Worm (Caenorhabditis elegans) whole organism, L1 larva: ENCODE results near the gene scrm-3.
"Not testable (repeated sequence)": the region's sequence is repeated elsewhere in the genome, so short reads cannot be mapped to it uniquely, and the experiment has no call there.

Experiments used
- C16A3.4 ChIP-seq: fragments of 150-350 bp; optimal IDR thresholded peaks from 2 replicates; lab custom pipeline; 2014; ENCODE audit warnings: missing biosample characterization, missing genetic modification characterization
- C34B4.2 ChIP-seq: sonication (generic microtip); optimal IDR thresholded peaks from 2 replicates; lab custom pipeline; 2017; ENCODE audit warnings: mild to moderate bottlenecking, missing genetic modification characterization, missing compliant biosample characterization
- aha-1 ChIP-seq: fragments of 150-350 bp; optimal IDR thresholded peaks from 2 replicates; lab custom pipeline; 2014; ENCODE audit warnings: missing biosample characterization, missing genetic modification characterization
- aly-2 ChIP-seq: fragments of 150-350 bp; optimal IDR thresholded peaks from 2 replicates; lab custom pipeline; 2014; ENCODE audit warnings: missing biosample characterization, missing genetic modification characterization
- ceh-8 ChIP-seq: fragments of 200-800 bp; sonication (Bioruptor generic); optimal IDR thresholded peaks from 2 replicates; lab custom pipeline; 2018; ENCODE audit warnings: mild to moderate bottlenecking, missing genetic modification characterization, moderate library complexity, missing compliant biosample characterization
- ceh-82 ChIP-seq, 3 experiments: fragments of 150-350 bp in 1 of 3; sonication (generic microtip) in 2 of 3; optimal IDR thresholded peaks; 2 replicates each; lab custom pipeline; 2014 to 2017; ENCODE audit warnings: missing biosample characterization in 3 of 3, missing genetic modification characterization in 3 of 3
- ceh-88 ChIP-seq: fragments of 200-800 bp; sonication (Bioruptor generic); IDR thresholded peaks from 2 replicates; pipeline ENCODE4 v1.3.6; 2022; ENCODE audit warnings: missing genetic modification characterization, missing compliant biosample characterization
- ceh-90 ChIP-seq: sonication (generic microtip); optimal IDR thresholded peaks from 2 replicates; lab custom pipeline; 2016; ENCODE audit warnings: missing genetic modification characterization, missing compliant biosample characterization
- ces-1 ChIP-seq: fragments of 150-350 bp; optimal IDR thresholded peaks from 2 replicates; lab custom pipeline; 2014; ENCODE audit warnings: missing biosample characterization, missing genetic modification reagents, missing genetic modification characterization
- efl-1 ChIP-seq, 4 experiments: fragments of 150-350 bp; optimal IDR thresholded peaks in 3 of 4; peaks in 1 of 4; 1 replicate in 1 of 4; 2 replicates in 3 of 4; lab custom pipeline; 2014; ENCODE audit warnings: missing biosample characterization in 2 of 4, missing genetic modification characterization in 2 of 4, missing genetic modification reagents in 2 of 4
- egl-13 ChIP-seq: sonication (generic microtip); optimal IDR thresholded peaks from 2 replicates; lab custom pipeline; 2016; ENCODE audit warnings: missing genotype, missing genetic modification reagents, missing genetic modification characterization, missing compliant biosample characterization
- elt-2 ChIP-seq: sonication (generic microtip); optimal IDR thresholded peaks from 2 replicates; lab custom pipeline; 2016; ENCODE audit warnings: missing genetic modification characterization, mild to moderate bottlenecking, inconsistent platforms, missing compliant biosample characterization, missing genetic modification reagents
- elt-3 ChIP-seq, 6 experiments: fragments of 150-350 bp in 1 of 6; sonication (generic microtip); optimal IDR thresholded peaks; 2 replicates each; lab custom pipeline; 2017 to 2018; ENCODE audit warnings: missing biosample characterization in 6 of 6, missing genetic modification characterization in 6 of 6, inconsistent platforms in 1 of 6
- fkh-4 ChIP-seq: sonication (generic microtip); optimal IDR thresholded peaks from 2 replicates; lab custom pipeline; 2016; ENCODE audit warnings: missing compliant biosample characterization, missing genetic modification characterization, borderline replicate concordance
- fkh-8 ChIP-seq: sonication (generic microtip); optimal IDR thresholded peaks from 2 replicates; lab custom pipeline; 2016; ENCODE audit warnings: mild to moderate bottlenecking, missing genetic modification characterization, missing compliant biosample characterization
- hpl-2 ChIP-seq: fragments of 150-350 bp; optimal IDR thresholded peaks from 2 replicates; lab custom pipeline; 2014; ENCODE audit warnings: missing biosample characterization, missing genetic modification reagents, missing genetic modification characterization
- irx-1 ChIP-seq: sonication (generic microtip); optimal IDR thresholded peaks from 2 replicates; lab custom pipeline; 2016; ENCODE audit warnings: missing genetic modification characterization, missing compliant biosample characterization
- isw-1 ChIP-seq: fragments of 200-800 bp; sonication (Bioruptor generic); IDR thresholded peaks from 2 replicates; pipeline ENCODE4 v1.3.6; 2022; ENCODE audit warnings: missing genetic modification characterization, missing compliant biosample characterization
- lin-13 ChIP-seq: fragments of 150-350 bp; optimal IDR thresholded peaks from 2 replicates; lab custom pipeline; 2014; ENCODE audit warnings: missing biosample characterization, missing genetic modification reagents, missing genetic modification characterization
- lin-15B ChIP-seq: fragments of 150-350 bp; sonication (generic microtip); optimal IDR thresholded peaks from 3 replicates; lab custom pipeline; 2014; ENCODE audit warnings: missing biosample characterization, missing genetic modification characterization
- nhr-19 ChIP-seq: fragments of 200-800 bp; sonication (Bioruptor generic); conservative IDR thresholded peaks from 2 replicates; pipeline ENCODE4 v1.3.6; 2022; ENCODE audit warnings: missing genetic modification characterization, missing compliant biosample characterization
- nhr-20 ChIP-seq: sonication (generic microtip); optimal IDR thresholded peaks from 2 replicates; lab custom pipeline; 2016; ENCODE audit warnings: mild to moderate bottlenecking, missing genetic modification characterization, missing compliant biosample characterization
- nhr-237 ChIP-seq: fragments of 150-350 bp; optimal IDR thresholded peaks from 2 replicates; lab custom pipeline; 2014; ENCODE audit warnings: missing biosample characterization, missing genetic modification characterization
- nhr-28 ChIP-seq: fragments of 150-350 bp; optimal IDR thresholded peaks from 2 replicates; lab custom pipeline; 2014; ENCODE audit warnings: missing biosample characterization, missing genetic modification characterization
- nhr-47 ChIP-seq: sonication (generic microtip); optimal IDR thresholded peaks from 2 replicates; lab custom pipeline; 2016; ENCODE audit warnings: mild to moderate bottlenecking, missing genetic modification characterization, moderate library complexity, missing compliant biosample characterization
- nhr-71 ChIP-seq: sonication (generic microtip); optimal IDR thresholded peaks from 2 replicates; lab custom pipeline; 2016; ENCODE audit warnings: mild to moderate bottlenecking, missing genetic modification characterization, moderate library complexity, missing compliant biosample characterization
- nhr-77 ChIP-seq: fragments of 150-350 bp; optimal IDR thresholded peaks from 2 replicates; lab custom pipeline; 2014; ENCODE audit warnings: missing biosample characterization, missing genetic modification characterization
- nhr-84 ChIP-seq: sonication (generic microtip); optimal IDR thresholded peaks from 2 replicates; lab custom pipeline; 2017; ENCODE audit warnings: missing biosample characterization, missing genetic modification characterization
- nhr-85 ChIP-seq: sonication (generic microtip); peaks from one replicate; lab custom pipeline; 2016; ENCODE audit warnings: missing genetic modification characterization, inconsistent platforms, missing compliant biosample characterization
- nhr-90 ChIP-seq: sonication (generic microtip); optimal IDR thresholded peaks from 2 replicates; lab custom pipeline; 2016; ENCODE audit warnings: mild to moderate bottlenecking, missing genetic modification characterization, missing compliant biosample characterization; ENCODE audit not compliant: poor library complexity
- pag-3 ChIP-seq: sonication (generic microtip); optimal IDR thresholded peaks from 2 replicates; lab custom pipeline; 2017; ENCODE audit warnings: missing genetic modification characterization, mild to moderate bottlenecking, missing compliant biosample characterization, antibody characterized with exemption, borderline replicate concordance; ENCODE audit not compliant: insufficient read depth
- pqm-1 ChIP-seq: sonication (generic microtip); optimal IDR thresholded peaks from 3 replicates; lab custom pipeline; 2017; ENCODE audit warnings: missing biosample characterization, missing genetic modification characterization
- skn-1 ChIP-seq: fragments of 150-350 bp; optimal IDR thresholded peaks from 2 replicates; lab custom pipeline; 2014; ENCODE audit warnings: missing biosample characterization, missing genetic modification characterization
- snpc-4 ChIP-seq: fragments of 150-350 bp; optimal IDR thresholded peaks from 2 replicates; lab custom pipeline; 2014; ENCODE audit warnings: missing biosample characterization, missing genetic modification characterization
- snu-23 ChIP-seq: sonication (generic microtip); optimal IDR thresholded peaks from 2 replicates; lab custom pipeline; 2016; ENCODE audit warnings: missing genetic modification characterization, missing compliant biosample characterization
- sptf-1 ChIP-seq: fragments of 150-350 bp; optimal IDR thresholded peaks from 2 replicates; lab custom pipeline; 2014; ENCODE audit warnings: missing biosample characterization, missing genetic modification characterization
- unc-130 ChIP-seq: fragments of 150-350 bp; optimal IDR thresholded peaks from 2 replicates; lab custom pipeline; 2017; ENCODE audit warnings: missing biosample characterization, missing genetic modification characterization, inconsistent platforms
- unc-86 ChIP-seq: sonication (generic microtip); optimal IDR thresholded peaks from 2 replicates; lab custom pipeline; 2016; ENCODE audit warnings: missing genetic modification characterization, missing compliant biosample characterization
- unc-98 ChIP-seq: fragments of 200-800 bp; sonication (Bioruptor generic); IDR thresholded peaks from 2 replicates; pipeline ENCODE4 v1.3.6; 2022; ENCODE audit warnings: missing genetic modification characterization, missing compliant biosample characterization
- zag-1 ChIP-seq: fragments of 150-350 bp; optimal IDR thresholded peaks from 2 replicates; lab custom pipeline; 2014; ENCODE audit warnings: missing biosample characterization, missing genetic modification characterization
- ztf-11 ChIP-seq, 2 experiments: sonication (generic microtip); optimal IDR thresholded peaks; 2 replicates each; lab custom pipeline; 2016 to 2017; ENCODE audit warnings: missing genetic modification characterization in 2 of 2, missing biosample characterization in 1 of 2, missing compliant biosample characterization in 1 of 2

Gene scrm-3

DNA sequence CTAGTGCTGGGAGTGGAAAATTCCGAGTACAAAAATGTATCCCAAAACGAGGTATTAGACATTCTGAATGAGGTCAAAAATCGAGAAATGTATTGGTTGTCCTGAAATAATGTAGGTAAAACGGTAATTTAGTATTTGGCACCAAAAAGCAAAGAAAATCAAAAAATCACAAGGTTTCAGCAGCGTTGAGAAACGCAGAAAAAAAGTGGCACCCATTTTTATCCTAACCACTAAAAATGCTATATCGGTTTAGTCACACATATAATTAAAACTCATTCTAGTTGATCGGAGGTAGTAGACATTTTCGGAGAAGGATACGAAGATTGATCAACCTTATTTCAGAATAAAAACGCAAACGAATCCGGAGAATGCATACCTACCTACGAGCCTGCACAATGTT lies 15.7 kb upstream of the scrm-3 start, which contains the start of gene srx-121:
TSS of gene srx-121 (minus strand) at position 101 of the 400 bp plus-strand sequence.
- TF ChIP-seq snpc-4 (tag; lab: Kevin White, UChicago) (no peak), pqm-1 (tag; lab: Kevin White, UChicago) (no peak), nhr-84 (tag; lab: Kevin White, UChicago) (no peak), ces-1 (GFP tag; lab: Kevin White, UChicago) (no peak), fkh-8 (tag; lab: Kevin White, UChicago) (no peak), snu-23 (GFP tag; lab: Kevin White, UChicago) (no peak), sptf-1 (no peak), aly-2 (tag; lab: Kevin White, UChicago) (no peak), nhr-47 (tag; lab: Kevin White, UChicago) (no peak), fkh-4 (tag; lab: Kevin White, UChicago) (no peak), unc-98 (GFP tag; lab: Robert Waterston, UW) (no peak), nhr-85 (tag; lab: Kevin White, UChicago) (no peak), elt-3 (tag; optimal IDR thresholded peaks at IDR 0.05; lab: Kevin White, UChicago) (no peak), aha-1 (tag; lab: Kevin White, UChicago) (no peak), nhr-19 (GFP tag; lab: Robert Waterston, UW) (no peak)
- TF ChIP-seq, all 84 proteins: peak for 0

- TF ChIP-seq C16A3.4 (tag; lab: Kevin White, UChicago); nhr-90; unc-86 (tag; lab: Kevin White, UChicago): not testable (repeated sequence)
Observed at ce11 chrV:3367773-3368172, 10.8 kb upstream of the scrm-3 start, which contains the start of gene C04E12.2. Gene C04E12.2 (plus strand): TSS chrV:3368073.

DNA sequence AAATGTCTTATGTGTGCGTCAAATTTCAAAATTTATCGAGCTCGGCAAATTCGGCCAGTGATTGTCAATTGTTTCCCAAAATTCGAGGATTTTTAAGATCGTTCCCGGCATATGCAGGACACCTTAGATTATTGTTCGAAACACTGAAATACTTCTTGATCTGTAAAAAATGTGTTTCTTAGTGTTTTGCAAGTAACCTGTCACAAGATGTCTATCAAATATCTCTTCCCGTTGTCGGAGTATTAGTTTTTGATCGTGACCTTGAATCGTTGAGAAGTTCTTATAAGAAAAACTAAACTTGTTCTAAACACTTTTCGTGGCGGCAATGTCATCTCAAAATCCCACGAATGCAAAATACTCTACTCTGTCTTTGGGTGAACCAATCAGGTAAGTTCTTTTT lies 5.5 kb upstream of the scrm-3 start, which contains the start of gene C04E12.4:
TSS of gene C04E12.4 (plus strand) at position 301 of the 400 bp plus-strand sequence.
- TF ChIP-seq nhr-28 (tag; lab: Kevin White, UChicago) (no peak), nhr-85 (tag; lab: Kevin White, UChicago) (no peak), hpl-2 (GFP tag; lab: Kevin White, UChicago) (no peak), elt-3 (tag; optimal IDR thresholded peaks at IDR 0.05; lab: Kevin White, UChicago) (peak in 1 of 6 experiments; percentile 38), nhr-20 (tag; lab: Kevin White, UChicago) (peak; percentile 16), efl-1 (optimal IDR thresholded peaks at IDR 0.05; lab: Kevin White, UChicago) (no peak), efl-1 (GFP tag; optimal IDR thresholded peaks at IDR 0.05 in 1 of 2; lab: Kevin White, UChicago) (peak in 1 of 2 experiments; percentile 47)

DNA sequence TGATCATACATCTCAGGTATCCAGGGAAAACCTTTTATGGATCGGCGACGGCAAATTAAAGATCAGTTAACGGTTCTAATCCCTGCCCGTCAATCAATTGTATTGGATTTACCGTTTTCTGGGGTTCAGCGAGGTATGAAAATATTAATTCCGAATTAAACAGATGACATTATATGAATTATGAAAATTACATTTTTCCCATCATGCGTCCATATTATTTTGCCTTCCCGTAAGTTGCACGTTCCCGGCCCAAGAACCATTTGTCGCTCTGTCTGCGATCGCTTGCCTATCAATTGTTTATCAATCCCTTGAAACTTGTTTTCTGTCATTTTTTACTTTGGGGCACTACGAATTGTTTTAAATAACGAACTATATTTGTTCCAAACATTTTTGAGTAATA lies 4.6 kb upstream of the scrm-3 start:
- TF ChIP-seq ceh-90: no peak
- no peak for TF ChIP-seq ceh-88
- TF ChIP-seq lin-13 (GFP tag; lab: Kevin White, UChicago): no peak
- no peak for TF ChIP-seq C16A3.4 (tag; lab: Kevin White, UChicago)
- no peak for TF ChIP-seq isw-1 (GFP tag; lab: Robert Waterston, UW)
- no peak for TF ChIP-seq sptf-1
- no peak for TF ChIP-seq irx-1
- no peak for TF ChIP-seq ceh-8 (GFP tag; lab: Kevin White, UChicago)
- no peak for TF ChIP-seq C34B4.2 (tag; lab: Kevin White, UChicago)
- no peak for TF ChIP-seq egl-13 (tag; lab: Kevin White, UChicago)
- no peak for TF ChIP-seq ceh-82 (tag; optimal IDR thresholded peaks at IDR 0.05; lab: Kevin White, UChicago)
- no peak for TF ChIP-seq lin-15B (tag; lab: Kevin White, UChicago)
- no peak for TF ChIP-seq efl-1 (optimal IDR thresholded peaks at IDR 0.05; lab: Kevin White, UChicago)
- no peak for TF ChIP-seq efl-1 (GFP tag; optimal IDR thresholded peaks at IDR 0.05 in 1 of 2; lab: Kevin White, UChicago)
- no peak for TF ChIP-seq elt-2

ce11 chrV:3358267-3358666 lies 1.3 kb upstream of the scrm-3 start, which contains the start of gene C04E12.5:
Gene C04E12.5 (plus strand): TSS chrV:3358567.
- TF ChIP-seq elt-2 (no peak), zag-1 (no peak), ceh-88 (no peak), aly-2 (tag; lab: Kevin White, UChicago) (no peak), pag-3 (no peak), unc-130 (tag; lab: Kevin White, UChicago) (no peak), nhr-237 (tag; lab: Kevin White, UChicago) (no peak), isw-1 (GFP tag; lab: Robert Waterston, UW) (no peak), ceh-90 (no peak), nhr-71 (no peak), skn-1 (tag; lab: Kevin White, UChicago) (no peak), nhr-77 (tag; lab: Kevin White, UChicago) (no peak), ztf-11 (tag; optimal IDR thresholded peaks at IDR 0.05; lab: Kevin White, UChicago) (no peak)
